Fruit fly (Drosophila melanogaster) whole organism, pupa: ENCODE results near the gene DEF8.

Experiments
- CG10348 ChIP-seq: fragments of 200-800 bp; sonication (Bioruptor generic); IDR thresholded peaks from 2 replicates; pipeline ENCODE4 v1.3.6; 2022; ENCODE audit warnings: missing biosample characterization, missing genetic modification characterization
- CG12605 ChIP-seq: fragments of 200-800 bp; sonication (Bioruptor generic); IDR thresholded peaks from 2 replicates; pipeline ENCODE4 v1.3.6; 2022; ENCODE audit warnings: missing biosample characterization, missing genetic modification characterization
- CG13204 ChIP-seq: fragments of 200-800 bp; sonication (Bioruptor generic); optimal IDR thresholded peaks from 2 replicates; lab custom pipeline; 2018; ENCODE audit warnings: missing biosample characterization, mild to moderate bottlenecking, missing genetic modification characterization, moderate library complexity
- CG14655 ChIP-seq: fragments of 200-800 bp; sonication (Bioruptor generic); optimal IDR thresholded peaks from 3 replicates; lab custom pipeline; 2017; ENCODE audit warnings: mild to moderate bottlenecking, missing biosample characterization, missing genetic modification reagents, missing genetic modification characterization
- CG15710 ChIP-seq: fragments of 200-800 bp; sonication (Bioruptor generic); optimal IDR thresholded peaks from 2 replicates; lab custom pipeline; 2018; ENCODE audit warnings: missing biosample characterization, mild to moderate bottlenecking, missing genetic modification characterization, moderate library complexity
- CG17806 ChIP-seq: fragments of 200-800 bp; sonication (Bioruptor generic); optimal IDR thresholded peaks from 2 replicates; lab custom pipeline; 2018; ENCODE audit warnings: missing biosample characterization, mild to moderate bottlenecking, missing genetic modification characterization, moderate library complexity
- CG32121 ChIP-seq: fragments of 200-800 bp; sonication (Bioruptor generic); IDR thresholded peaks from 2 replicates; pipeline ENCODE4 v1.3.6; 2022; ENCODE audit warnings: missing biosample characterization, missing genetic modification characterization
- CG34367 ChIP-seq: fragments of 200-800 bp; sonication (Bioruptor generic); optimal IDR thresholded peaks from 2 replicates; lab custom pipeline; 2018; ENCODE audit warnings: missing biosample characterization, mild to moderate bottlenecking, missing genetic modification characterization
- CG4496 ChIP-seq: fragments of 200-800 bp; sonication (Bioruptor generic); IDR thresholded peaks from 3 replicates; pipeline ENCODE4 v1.3.6; 2022; ENCODE audit warnings: missing biosample characterization, missing genetic modification characterization
- CG8159 ChIP-seq: fragments of 200-800 bp; sonication (Bioruptor generic); optimal IDR thresholded peaks from 3 replicates; lab custom pipeline; 2018; ENCODE audit warnings: missing biosample characterization, mild to moderate bottlenecking, missing genetic modification characterization, moderate library complexity
- CG8301 ChIP-seq: fragments of 200-800 bp; sonication (Bioruptor generic); optimal IDR thresholded peaks from 2 replicates; lab custom pipeline; 2018; ENCODE audit warnings: missing biosample characterization, mild to moderate bottlenecking, missing genetic modification characterization
- CG9948 ChIP-seq: fragments of 200-800 bp; sonication (Bioruptor generic); optimal IDR thresholded peaks from 2 replicates; lab custom pipeline; 2018; ENCODE audit warnings: missing biosample characterization, mild to moderate bottlenecking, missing genetic modification characterization, moderate library complexity
- D1 ChIP-seq: fragments of 200-800 bp; sonication (Bioruptor generic); optimal IDR thresholded peaks from 2 replicates; lab custom pipeline; 2018; ENCODE audit warnings: missing biosample characterization, mild to moderate bottlenecking, missing genetic modification characterization, moderate library complexity
- EcR ChIP-seq: fragments of 200-800 bp; sonication (Bioruptor generic); optimal IDR thresholded peaks from 3 replicates; lab custom pipeline; 2019; ENCODE audit warnings: missing biosample characterization, missing genetic modification characterization, mild to moderate bottlenecking, moderate library complexity, missing genetic modification reagents
- Ets98B ChIP-seq: fragments of 200-800 bp; sonication (Bioruptor generic); IDR thresholded peaks from 2 replicates; pipeline ENCODE4 v1.3.6; 2022; ENCODE audit warnings: missing biosample characterization, missing genetic modification characterization
- Pif1A ChIP-seq: fragments of 200-800 bp; sonication (Bioruptor generic); optimal IDR thresholded peaks from 3 replicates; lab custom pipeline; 2016; ENCODE audit warnings: missing biosample characterization, missing genetic modification characterization
- Pif1B ChIP-seq: fragments of 200-800 bp; sonication (Bioruptor generic); optimal IDR thresholded peaks from 3 replicates; lab custom pipeline; 2016; ENCODE audit warnings: missing biosample characterization, missing genetic modification characterization
- Snoo ChIP-seq: fragments of 200-800 bp; sonication (Bioruptor generic); optimal IDR thresholded peaks from 3 replicates; lab custom pipeline; 2017; ENCODE audit warnings: missing biosample characterization, mild to moderate bottlenecking, missing genetic modification characterization, inconsistent platforms
- fd96Ca ChIP-seq: fragments of 200-800 bp; sonication (Bioruptor generic); IDR thresholded peaks from 3 replicates; pipeline ENCODE4 v1.3.6; 2022; ENCODE audit warnings: missing biosample characterization, missing genetic modification characterization
- gl ChIP-seq: fragments of 200-800 bp; sonication (Bioruptor generic); optimal IDR thresholded peaks from 2 replicates; lab custom pipeline; 2018; ENCODE audit warnings: missing biosample characterization, mild to moderate bottlenecking, missing genetic modification characterization
- rn ChIP-seq: fragments of 200-800 bp; sonication (Bioruptor generic); IDR thresholded peaks from 2 replicates; pipeline ENCODE4 v1.3.6; 2022; ENCODE audit warnings: missing biosample characterization, missing genetic modification characterization

The DEF8 gene

DNA sequence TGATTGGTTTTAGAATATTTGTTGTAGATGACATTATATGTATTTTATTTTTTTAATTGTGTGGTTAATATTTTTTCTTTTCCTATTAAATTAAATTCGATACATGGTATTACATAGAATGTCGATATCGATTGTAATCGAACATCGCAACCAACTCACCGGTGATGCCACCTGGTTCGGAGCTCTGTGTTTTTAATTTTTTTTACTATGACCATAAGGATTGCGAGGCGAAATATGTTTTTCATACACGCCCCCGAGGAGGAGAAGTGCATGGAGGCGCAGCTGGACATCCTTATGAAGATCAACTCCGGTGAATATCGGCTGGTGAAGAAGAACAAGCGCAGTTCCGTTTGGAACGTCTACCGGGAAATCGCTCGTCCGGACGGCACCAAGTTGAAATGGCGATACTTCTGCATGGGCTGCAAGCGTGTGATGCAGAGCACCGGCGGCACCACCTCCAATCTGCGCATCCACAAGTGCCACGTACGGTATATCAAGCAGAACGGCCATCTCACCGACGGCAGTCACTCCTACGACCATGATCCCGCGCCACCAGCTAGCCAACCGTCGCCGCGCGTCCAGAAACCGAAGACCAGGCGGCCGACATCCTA lies 12.0 kb upstream of the DEF8 start, which contains the start of gene CG11560:
Gene CG11560 (plus strand): TSS at position 145 of the 611 bp plus-strand sequence.
- TF ChIP-seq CG12605 (GFP tag; lab: Robert Waterston, UW) (no peak), CG4496 (GFP tag; lab: Robert Waterston, UW) (no peak), CG10348 (GFP tag; lab: Robert Waterston, UW) (no peak), CG8301 (tag; lab: Kevin White, UChicago) (no peak), CG15710 (tag; lab: Kevin White, UChicago) (no peak), gl (no peak)
- TF ChIP-seq, all 21 proteins: peak for 0

DNA sequence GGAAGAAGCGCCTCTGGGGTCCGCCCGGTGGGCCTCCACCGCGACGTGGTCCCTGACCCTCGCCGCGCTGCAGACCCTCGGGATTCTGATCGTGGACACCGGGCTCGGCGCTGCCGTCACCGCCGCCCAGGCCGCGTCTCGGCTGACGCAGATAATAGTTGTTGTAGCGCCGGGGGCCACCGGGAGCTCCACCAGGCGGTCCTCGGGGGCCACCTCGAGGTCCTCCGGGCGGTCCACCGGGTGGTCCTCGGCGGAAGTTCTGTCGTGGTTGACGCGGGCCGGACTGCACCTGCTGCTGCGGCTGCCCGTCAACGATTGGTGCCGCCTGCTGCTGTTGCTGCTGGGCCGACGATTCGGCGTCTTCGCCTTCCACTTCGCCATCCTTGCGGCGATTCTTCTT lies 9.1 kb upstream of the DEF8 start:
- no peak for TF ChIP-seq EcR (GFP tag; lab: Kevin White, UChicago)
- TF ChIP-seq Ets98B (GFP tag; lab: Robert Waterston, UW) = no peak
- TF ChIP-seq CG13204 = no peak
- no peak for TF ChIP-seq CG8159 (tag; lab: Kevin White, UChicago)
- TF ChIP-seq CG12605 (GFP tag; lab: Robert Waterston, UW) = no peak
- no peak for TF ChIP-seq gl
- TF ChIP-seq CG8301 (tag; lab: Kevin White, UChicago) = no peak
- no peak for TF ChIP-seq rn
- no peak for TF ChIP-seq CG4496 (GFP tag; lab: Robert Waterston, UW)
- no peak for TF ChIP-seq CG10348 (GFP tag; lab: Robert Waterston, UW)
- TF ChIP-seq Snoo (tag; lab: Kevin White, UChicago) = no peak
- no peak for TF ChIP-seq CG34367 (tag; lab: Kevin White, UChicago)
- no peak for TF ChIP-seq CG17806 (tag; lab: Kevin White, UChicago)
- TF ChIP-seq CG14655 = no peak
- no peak for TF ChIP-seq CG15710 (tag; lab: Kevin White, UChicago)
- no peak for TF ChIP-seq CG32121 (GFP tag; lab: Robert Waterston, UW)
- TF ChIP-seq Pif1B (GFP tag; lab: Kevin White, UChicago) = no peak

DNA sequence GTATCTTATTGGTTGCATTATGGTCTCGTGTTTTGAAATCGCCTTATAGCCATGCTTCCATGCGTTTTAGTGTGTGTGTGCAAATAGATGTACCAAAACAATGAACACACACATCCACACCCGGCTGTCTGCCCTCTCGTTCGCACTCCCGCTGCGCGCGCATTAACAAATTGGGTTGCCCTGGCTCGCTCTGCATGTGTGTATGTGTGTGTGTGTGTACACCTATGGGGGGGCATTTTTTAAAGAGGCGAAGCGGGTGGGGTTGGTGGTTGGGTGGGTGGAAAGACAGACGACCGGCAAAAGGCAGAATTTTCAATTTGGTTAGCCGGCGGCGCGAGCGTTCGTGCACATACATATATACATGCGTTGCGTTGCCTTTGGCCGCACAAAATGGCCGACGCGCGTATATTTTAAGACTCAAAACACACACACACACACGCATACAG lies 7.8 kb upstream of the DEF8 start:
- TF ChIP-seq CG34367 (tag; lab: Kevin White, UChicago) (peak; percentile 4), CG15710 (tag; lab: Kevin White, UChicago) (peak; percentile 20), CG14655 (no peak), Pif1B (GFP tag; lab: Kevin White, UChicago) (no peak), CG12605 (GFP tag; lab: Robert Waterston, UW) (0 out of 2 replicates have a peak, but pooled peaks have one; percentile 28), Ets98B (GFP tag; lab: Robert Waterston, UW) (peak; percentile 57; the same call in 1 of the 2 replicates), rn (no peak), CG8301 (tag; lab: Kevin White, UChicago) (no peak), CG10348 (GFP tag; lab: Robert Waterston, UW) (no peak), CG32121 (GFP tag; lab: Robert Waterston, UW) (peak; percentile 64), CG9948 (tag; lab: Kevin White, UChicago) (no peak), CG8159 (tag; lab: Kevin White, UChicago) (peak; percentile 6), Pif1A (no peak), Snoo (tag; lab: Kevin White, UChicago) (no peak), CG4496 (GFP tag; lab: Robert Waterston, UW) (no peak), CG17806 (tag; lab: Kevin White, UChicago) (peak; percentile 3), CG13204 (peak; percentile 78), fd96Ca (GFP tag; lab: Robert Waterston, UW) (peak; percentile 54; the same call in 1 of the 3 replicates), D1 (tag; lab: Kevin White, UChicago) (no peak), EcR (GFP tag; lab: Kevin White, UChicago) (peak; percentile 50), gl (peak; percentile 16)

dm6 chr3L:12124975-12125374 lies 7.0 kb upstream of the DEF8 start, which contains the start of gene yps:
Gene yps, minus strand, starts transcription at chr3L:12125150.
- TF ChIP-seq fd96Ca (GFP tag; lab: Robert Waterston, UW) = peak; percentile 76
- peak; percentile 94 for TF ChIP-seq CG4496 (GFP tag; lab: Robert Waterston, UW)
- peak; percentile 64 for TF ChIP-seq CG8159 (tag; lab: Kevin White, UChicago)
- no peak for TF ChIP-seq D1 (tag; lab: Kevin White, UChicago)
- TF ChIP-seq CG15710 (tag; lab: Kevin White, UChicago) = peak; percentile 65
- peak; percentile 21 for TF ChIP-seq CG9948 (tag; lab: Kevin White, UChicago)
- TF ChIP-seq CG13204 = peak; percentile 81
- TF ChIP-seq Snoo (tag; lab: Kevin White, UChicago) = peak; percentile 93
- TF ChIP-seq CG34367 (tag; lab: Kevin White, UChicago) = peak; percentile 79
- TF ChIP-seq Pif1A = peak; percentile 88
- TF ChIP-seq CG12605 (GFP tag; lab: Robert Waterston, UW) = peak; percentile 76
- TF ChIP-seq Pif1B (GFP tag; lab: Kevin White, UChicago) = peak; percentile 80
- peak; percentile 75 for TF ChIP-seq gl
- peak; percentile 57 for TF ChIP-seq CG8301 (tag; lab: Kevin White, UChicago)
- TF ChIP-seq rn = no peak
- TF ChIP-seq CG10348 (GFP tag; lab: Robert Waterston, UW) = no peak
- TF ChIP-seq EcR (GFP tag; lab: Kevin White, UChicago) = no peak
- TF ChIP-seq Ets98B (GFP tag; lab: Robert Waterston, UW) = peak; percentile 76
- TF ChIP-seq CG14655 = no peak
- no peak for TF ChIP-seq CG32121 (GFP tag; lab: Robert Waterston, UW)
- TF ChIP-seq CG17806 (tag; lab: Kevin White, UChicago) = peak; percentile 56
- TF ChIP-seq, all 21 proteins: peak for 15

DNA sequence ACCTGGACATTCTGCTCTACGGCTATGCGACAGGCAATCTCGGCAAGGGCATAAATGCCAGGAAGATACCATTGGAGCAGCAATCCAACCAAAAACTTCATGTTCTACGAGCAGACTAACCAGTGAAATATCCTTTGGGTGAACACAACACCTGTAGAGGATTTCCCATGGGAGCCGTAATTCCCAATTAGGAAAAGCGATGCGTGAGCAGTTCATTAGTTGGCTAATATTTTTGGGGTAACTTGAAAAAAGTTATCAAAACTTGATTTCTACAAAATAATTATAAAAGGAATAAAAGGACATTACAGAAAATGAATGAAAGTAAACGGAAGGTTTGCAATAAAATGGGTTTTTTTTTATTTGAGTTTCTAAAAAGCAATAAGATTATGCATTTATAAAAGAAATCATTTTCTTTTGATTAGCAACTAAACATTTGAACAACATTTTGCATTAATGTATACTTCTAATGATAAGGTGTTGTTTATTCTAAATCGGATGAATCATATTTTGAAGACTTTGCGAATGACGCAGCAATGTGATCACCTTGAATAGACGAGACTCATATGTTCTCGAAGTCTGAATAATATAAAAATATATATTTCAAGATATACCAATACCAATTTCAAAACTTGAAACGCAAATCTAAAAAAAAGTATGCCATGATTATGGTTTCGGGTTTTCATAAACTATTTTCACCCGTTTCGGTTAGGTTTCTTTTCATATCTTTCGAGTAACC lies 4.5 kb upstream of the DEF8 start, which contains the start of the genes Ir68b and CG34241:
Gene Ir68b (minus strand): TSS at position 101 of the 736 bp plus-strand sequence.
Gene CG34241 (plus strand): TSS at position 686 of the 736 bp plus-strand sequence.
- no peak for TF ChIP-seq Ets98B (GFP tag; lab: Robert Waterston, UW)
- no peak for TF ChIP-seq Pif1B (GFP tag; lab: Kevin White, UChicago)
- TF ChIP-seq D1 (tag; lab: Kevin White, UChicago) = no peak
- no peak for TF ChIP-seq CG4496 (GFP tag; lab: Robert Waterston, UW)
- TF ChIP-seq rn = no peak
- TF ChIP-seq CG17806 (tag; lab: Kevin White, UChicago) = no peak
- no peak for TF ChIP-seq CG9948 (tag; lab: Kevin White, UChicago)
- no peak for TF ChIP-seq EcR (GFP tag; lab: Kevin White, UChicago)
- TF ChIP-seq CG8301 (tag; lab: Kevin White, UChicago) = no peak
- no peak for TF ChIP-seq CG10348 (GFP tag; lab: Robert Waterston, UW)
- no peak for TF ChIP-seq Pif1A
- no peak for TF ChIP-seq CG8159 (tag; lab: Kevin White, UChicago)
- no peak for TF ChIP-seq Snoo (tag; lab: Kevin White, UChicago)
- no peak for TF ChIP-seq CG13204
- TF ChIP-seq gl = no peak
- TF ChIP-seq fd96Ca (GFP tag; lab: Robert Waterston, UW) = no peak
- TF ChIP-seq CG12605 (GFP tag; lab: Robert Waterston, UW) = no peak
- no peak for TF ChIP-seq CG14655
